Worm (Caenorhabditis elegans) whole organism, L3 larva: ENCODE data around the gene srd-17.

Experiments used
- R02D3.7 ChIP-seq: fragments of 150-350 bp; optimal IDR thresholded peaks from 2 replicates; lab custom pipeline; 2014; ENCODE audit warnings: missing biosample characterization, missing genetic modification characterization
- fkh-10 ChIP-seq: sonication (generic microtip); optimal IDR thresholded peaks from 2 replicates; lab custom pipeline; 2017; ENCODE audit warnings: missing biosample characterization, missing genetic modification reagents, missing genetic modification characterization
- mdl-1 ChIP-seq: fragments of 150-350 bp; optimal IDR thresholded peaks from 2 replicates; lab custom pipeline; 2014; ENCODE audit warnings: missing biosample characterization, missing genetic modification characterization
- nhr-12 ChIP-seq: fragments of 150-350 bp; optimal IDR thresholded peaks from 2 replicates; lab custom pipeline; 2014; ENCODE audit warnings: missing biosample characterization, missing genetic modification characterization
- nhr-25 ChIP-seq: sonication (generic microtip); optimal IDR thresholded peaks from 2 replicates; lab custom pipeline; 2017; ENCODE audit warnings: missing biosample characterization, missing genetic modification characterization
- nhr-76 ChIP-seq: fragments of 150-350 bp; sonication (generic microtip); optimal IDR thresholded peaks from 5 replicates; lab custom pipeline; 2014; ENCODE audit warnings: missing biosample characterization, missing genetic modification characterization
- snpc-4 ChIP-seq: fragments of 150-350 bp; optimal IDR thresholded peaks from 2 replicates; lab custom pipeline; 2014; ENCODE audit warnings: missing biosample characterization, missing genetic modification characterization

ce11 chrV:13393333-13393803 lies 39.1 kb downstream of the srd-17 start:
- TF ChIP-seq mdl-1 = no peak
- no peak for TF ChIP-seq nhr-76
- TF ChIP-seq snpc-4 = no peak
- TF ChIP-seq nhr-25 (tag; lab: Kevin White, UChicago) = no peak
- no peak for TF ChIP-seq nhr-12 (tag; lab: Kevin White, UChicago)
- TF ChIP-seq fkh-10 (GFP tag; lab: Kevin White, UChicago) = no peak
- no peak for TF ChIP-seq R02D3.7
